Worm (Caenorhabditis elegans) whole organism, L4/young adult: ENCODE data around the gene K06A9.3.

Source experiments
- W03F9.2 ChIP-seq: fragments of 150-350 bp; optimal IDR thresholded peaks from 2 replicates; lab custom pipeline; 2014; ENCODE audit warnings: missing biosample characterization, missing genetic modification characterization
- dao-5 ChIP-seq: sonication (generic microtip); optimal IDR thresholded peaks from 2 replicates; lab custom pipeline; 2016; ENCODE audit warnings: missing genotype, missing genetic modification characterization, moderate library complexity, missing compliant biosample characterization
- him-1 ChIP-seq: sonication (generic microtip); optimal IDR thresholded peaks from 2 replicates; lab custom pipeline; 2016; ENCODE audit warnings: missing genotype, missing genetic modification reagents, missing genetic modification characterization, missing compliant biosample characterization

- TF ChIP-seq dao-5, result no peak
- no peak for TF ChIP-seq W03F9.2 (tag; lab: Kevin White, UChicago)
- TF ChIP-seq him-1 (tag; lab: Kevin White, UChicago), result no peak
These were observed 10.6 kb downstream of the K06A9.3 start for ce11 chrX:1524559-1524958.
